Worm (Caenorhabditis elegans) whole organism, midembryonic: ENCODE data around the gene rcat-1.

Experiments
- T22C8.4 ChIP-seq: fragments of 200-800 bp; sonication (Bioruptor generic); IDR thresholded peaks from 2 replicates; pipeline ENCODE4 v1.3.6; 2022; ENCODE audit warnings: missing genetic modification characterization, missing compliant biosample characterization
- flt-1 ChIP-seq: fragments of 200-800 bp; sonication (Bioruptor generic); IDR thresholded peaks from 2 replicates; pipeline ENCODE4 v1.3.6; 2022; ENCODE audit warnings: missing genetic modification characterization, missing compliant biosample characterization
- klf-2 ChIP-seq: fragments of 200-800 bp; sonication (Bioruptor generic); conservative IDR thresholded peaks from 2 replicates; pipeline ENCODE4 v1.3.6; 2022; ENCODE audit warnings: missing genetic modification reagents, missing genetic modification characterization, missing compliant biosample characterization
- med-1 ChIP-seq: sonication (generic microtip); optimal IDR thresholded peaks from 2 replicates; lab custom pipeline; 2017; ENCODE audit warnings: missing genetic modification characterization, mild to moderate bottlenecking, missing compliant biosample characterization, antibody characterized with exemption, missing genetic modification reagents; ENCODE audit not compliant: insufficient read depth
- ref-1 ChIP-seq: fragments of 200-800 bp; sonication (Bioruptor generic); conservative IDR thresholded peaks from 2 replicates; pipeline ENCODE4 v1.3.6; 2022; ENCODE audit warnings: missing genetic modification reagents, missing genetic modification characterization, missing compliant biosample characterization
- tab-1 ChIP-seq: fragments of 200-800 bp; sonication (Bioruptor generic); IDR thresholded peaks from 2 replicates; pipeline ENCODE4 v1.3.6; 2022; ENCODE audit warnings: missing genetic modification characterization, missing compliant biosample characterization

DNA sequence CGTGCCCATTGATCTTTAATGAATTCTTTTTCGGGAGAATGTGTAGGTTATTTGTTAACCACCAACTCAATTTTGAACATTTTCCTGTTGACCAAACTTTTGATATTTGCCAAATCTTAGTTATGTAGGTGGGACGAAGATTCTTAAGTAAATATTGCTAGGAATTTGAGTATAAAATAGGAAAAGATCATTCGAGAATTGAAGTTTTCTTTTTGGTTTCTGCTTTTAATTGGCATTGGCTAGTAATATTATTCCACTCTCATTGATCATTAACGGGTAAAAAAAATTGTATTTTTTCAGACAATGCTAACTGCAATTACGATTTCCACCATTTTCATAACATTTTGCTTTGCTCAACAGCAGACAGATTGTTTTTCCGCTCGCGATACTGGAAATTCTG lies 10.9 kb upstream of the rcat-1 start, which contains the start of gene T21D12.12:
- TF ChIP-seq flt-1 (GFP tag; lab: Robert Waterston, UW) (no peak), T22C8.4 (GFP tag; lab: Robert Waterston, UW) (no peak), med-1 (GFP tag; lab: Kevin White, UChicago) (no peak), ref-1 (no peak), klf-2 (no peak), tab-1 (GFP tag; lab: Robert Waterston, UW) (no peak)
